Worm (Caenorhabditis elegans): ENCODE data around the gene swt-4.

- TF ChIP-seq scrt-1 (GFP tag; IDR thresholded peaks at IDR 0.05) (no peak), ama-1 (optimal IDR thresholded peaks at IDR 0.05) (no peak)
These were observed 48.7 kb downstream of the swt-4 start for ce11 chrIII:10580206-10580605.

Measured in whole organism, early embryonic.